Worm (Caenorhabditis elegans) whole organism, L4/young adult: Measurements from ENCODE around the gene ZK616.3.

Source experiments
- W03F9.2 ChIP-seq: fragments of 150-350 bp; optimal IDR thresholded peaks from 2 replicates; lab custom pipeline; 2014; ENCODE audit warnings: missing biosample characterization, missing genetic modification characterization
- him-1 ChIP-seq: sonication (generic microtip); optimal IDR thresholded peaks from 2 replicates; lab custom pipeline; 2016; ENCODE audit warnings: missing genotype, missing genetic modification reagents, missing genetic modification characterization, missing compliant biosample characterization

DNA sequence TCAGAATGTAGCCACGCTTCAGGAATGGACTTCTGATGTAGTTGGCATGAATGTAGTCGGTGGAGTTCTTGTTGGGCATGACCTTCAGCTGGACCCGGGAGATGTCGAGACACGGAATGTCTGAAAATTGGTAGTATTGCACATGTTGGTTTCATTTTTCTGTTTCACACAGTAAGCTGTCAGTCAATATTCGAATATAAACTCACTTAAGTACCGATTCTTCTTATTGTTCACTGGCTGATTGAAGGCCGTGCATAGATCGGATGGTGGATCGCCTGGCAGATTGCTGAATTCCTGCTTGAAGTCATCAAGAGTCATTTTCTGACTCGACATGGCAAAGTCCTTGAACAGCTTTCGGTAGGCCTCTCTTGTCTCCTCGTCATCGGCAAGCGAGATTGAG lies 12.2 kb downstream of the ZK616.3 start:
- TF ChIP-seq W03F9.2 (tag; lab: Kevin White, UChicago) (no peak), him-1 (tag; lab: Kevin White, UChicago) (no peak)
